Worm (Caenorhabditis elegans): ENCODE measurements around the gene F42H10.6.

Gene F42H10.6

ce11 chrIII:8483853-8484252 is 3.6 kb upstream of the F42H10.6 start, which contains the start of gene F42H10.3:
Gene F42H10.3, plus strand, starts transcription at chrIII:8484153.
- no peak for TF ChIP-seq nhr-11 (tag; optimal IDR thresholded peaks at IDR 0.05)
- TF ChIP-seq R02D3.7 (tag; optimal IDR thresholded peaks at IDR 0.05): no peak
- TF ChIP-seq snpc-4 (tag; optimal IDR thresholded peaks at IDR 0.05): no peak
- no peak for TF ChIP-seq jun-1 (tag; optimal IDR thresholded peaks at IDR 0.05)
- TF ChIP-seq elt-1 (tag; optimal IDR thresholded peaks at IDR 0.05): no peak
- TF ChIP-seq unc-39 (tag; optimal IDR thresholded peaks at IDR 0.05): no peak
- TF ChIP-seq tbx-2 (tag; optimal IDR thresholded peaks at IDR 0.05): no peak
- TF ChIP-seq pqm-1 (tag; optimal IDR thresholded peaks at IDR 0.05): no peak
- TF ChIP-seq ceh-28 (tag; optimal IDR thresholded peaks at IDR 0.05): no peak
- no peak for TF ChIP-seq ama-1 (optimal IDR thresholded peaks at IDR 0.05)
- no peak for TF ChIP-seq egl-5 (tag; optimal IDR thresholded peaks at IDR 0.05)
- TF ChIP-seq lin-15B (tag; optimal IDR thresholded peaks at IDR 0.05): no peak
- TF ChIP-seq fkh-2 (tag; optimal IDR thresholded peaks at IDR 0.05): no peak
- no peak for TF ChIP-seq nhr-43 (tag; optimal IDR thresholded peaks at IDR 0.05; ENCODE audit: poor library complexity, severe bottlenecking)

ce11 chrIII:8479322-8479864 is 862 bp downstream of the F42H10.6 start:
- TF ChIP-seq elt-3 (tag; optimal IDR thresholded peaks at IDR 0.05): no peak
- no peak for TF ChIP-seq fkh-10 (GFP tag; optimal IDR thresholded peaks at IDR 0.05)
- no peak for TF ChIP-seq hmg-11 (tag; optimal IDR thresholded peaks at IDR 0.05)
- TF ChIP-seq daf-12 (tag; optimal IDR thresholded peaks at IDR 0.05): no peak
- TF ChIP-seq skn-1 (tag; optimal IDR thresholded peaks at IDR 0.05): no peak
- no peak for TF ChIP-seq lsy-12 (tag; optimal IDR thresholded peaks at IDR 0.05)
- peak; percentile 72 for TF ChIP-seq pqm-1 (tag; optimal IDR thresholded peaks at IDR 0.05)
- TF ChIP-seq zag-1 (tag; optimal IDR thresholded peaks at IDR 0.05): no peak
- TF ChIP-seq ceh-28 (tag; optimal IDR thresholded peaks at IDR 0.05): no peak
- no peak for TF ChIP-seq ceh-82 (tag; optimal IDR thresholded peaks at IDR 0.05)
- no peak for TF ChIP-seq lin-39 (tag; optimal IDR thresholded peaks at IDR 0.05)
- TF ChIP-seq nhr-28 (tag; optimal IDR thresholded peaks at IDR 0.05): no peak
- no peak for TF ChIP-seq R02D3.7 (tag; optimal IDR thresholded peaks at IDR 0.05)
- TF ChIP-seq elt-2 (tag; optimal IDR thresholded peaks at IDR 0.05): peak; percentile 82
- no peak for TF ChIP-seq nhr-23 (tag; optimal IDR thresholded peaks at IDR 0.05)

ce11 chrIII:8473292-8473691 is 7.0 kb downstream of the F42H10.6 start:
- no peak for TF ChIP-seq R02D3.7 (tag; optimal IDR thresholded peaks at IDR 0.05)
- TF ChIP-seq ztf-4 (tag; optimal IDR thresholded peaks at IDR 0.05): no peak
- TF ChIP-seq zag-1 (tag; optimal IDR thresholded peaks at IDR 0.05): no peak
- no peak for TF ChIP-seq ztf-11 (tag; optimal IDR thresholded peaks at IDR 0.05)
- TF ChIP-seq snpc-4 (tag; optimal IDR thresholded peaks at IDR 0.05): no peak
- TF ChIP-seq nfya-1 (tag; optimal IDR thresholded peaks at IDR 0.05; ENCODE audit: insufficient read depth): no peak
- no peak for TF ChIP-seq ceh-16 (tag; optimal IDR thresholded peaks at IDR 0.05)
- TF ChIP-seq pha-4 (tag; optimal IDR thresholded peaks at IDR 0.05): no peak
- no peak for TF ChIP-seq tbx-2 (tag; optimal IDR thresholded peaks at IDR 0.05)
- no peak for TF ChIP-seq lin-15B (tag; optimal IDR thresholded peaks at IDR 0.05)
- no peak for TF ChIP-seq fos-1 (tag; optimal IDR thresholded peaks at IDR 0.05)
- no peak for TF ChIP-seq ZK546.5 (tag; optimal IDR thresholded peaks at IDR 0.05)
- no peak for TF ChIP-seq elt-3 (tag; optimal IDR thresholded peaks at IDR 0.05)
- TF ChIP-seq lsy-12 (tag; optimal IDR thresholded peaks at IDR 0.05): no peak
- no peak for TF ChIP-seq mdl-1 (tag; optimal IDR thresholded peaks at IDR 0.05)
- TF ChIP-seq pqm-1 (tag; optimal IDR thresholded peaks at IDR 0.05): no peak
- TF ChIP-seq nhr-25 (tag; optimal IDR thresholded peaks at IDR 0.05): no peak
- TF ChIP-seq unc-62 (GFP tag; optimal IDR thresholded peaks at IDR 0.05): no peak
- TF ChIP-seq ama-1 (optimal IDR thresholded peaks at IDR 0.05): no peak

- TF ChIP-seq egl-27 (tag; optimal IDR thresholded peaks at IDR 0.05): no peak
- no peak for TF ChIP-seq nhr-76 (tag; optimal IDR thresholded peaks at IDR 0.05)
- TF ChIP-seq lin-39 (tag; optimal IDR thresholded peaks at IDR 0.05): no peak
Measured at ce11 chrIII:8467520-8467919, 12.7 kb downstream of the F42H10.6 start.
